Fruit fly (Drosophila melanogaster) whole organism, embryonic: ENCODE results near the gene mRpS9.

Source experiments
- ATbp ChIP-seq: fragments of 200-800 bp; sonication (Bioruptor generic); optimal IDR thresholded peaks from 2 replicates; lab custom pipeline; 2017; ENCODE audit warnings: missing biosample characterization, mild to moderate bottlenecking, missing genetic modification characterization, missing genetic modification reagents
- Ada2b ChIP-seq: fragments of 200-800 bp; sonication (Bioruptor generic); IDR thresholded peaks from 2 replicates; pipeline ENCODE4 v1.3.6; 2022; ENCODE audit warnings: missing biosample characterization, missing genetic modification characterization
- Asciz ChIP-seq: fragments of 200-800 bp; sonication (Bioruptor generic); optimal IDR thresholded peaks from 2 replicates; lab custom pipeline; 2017; ENCODE audit warnings: missing biosample characterization, mild to moderate bottlenecking, missing genetic modification characterization, missing genetic modification reagents
- B-H1 ChIP-seq: fragments of 200-800 bp; sonication (Bioruptor generic); IDR thresholded peaks from 3 replicates; pipeline ENCODE4 v1.3.6; 2022; ENCODE audit warnings: missing biosample characterization, missing genetic modification characterization
- CG10979 ChIP-seq: fragments of 200-800 bp; sonication (Bioruptor generic); optimal IDR thresholded peaks from 2 replicates; lab custom pipeline; 2018; ENCODE audit warnings: missing biosample characterization, mild to moderate bottlenecking, missing genetic modification characterization, moderate library complexity
- CG11085 ChIP-seq: fragments of 200-800 bp; sonication (Bioruptor generic); IDR thresholded peaks from 2 replicates; pipeline ENCODE4 v1.3.6; 2022; ENCODE audit warnings: missing biosample characterization, missing genetic modification characterization
- CG11093 ChIP-seq: fragments of 200-800 bp; sonication (Bioruptor generic); IDR thresholded peaks from 3 replicates; pipeline ENCODE4 v1.3.6; 2022; ENCODE audit warnings: missing biosample characterization, missing genetic modification characterization
- CG11723 ChIP-seq: fragments of 200-800 bp; sonication (Bioruptor generic); optimal IDR thresholded peaks from 2 replicates; lab custom pipeline; 2017; ENCODE audit warnings: missing biosample characterization, mild to moderate bottlenecking, missing genetic modification characterization
- CG14014 ChIP-seq: fragments of 200-800 bp; sonication (Bioruptor generic); IDR thresholded peaks from 2 replicates; pipeline ENCODE4 v1.3.6; 2022; ENCODE audit warnings: missing biosample characterization, missing genetic modification characterization
- CG14667 ChIP-seq: fragments of 200-800 bp; sonication (Bioruptor generic); IDR thresholded peaks from 2 replicates; pipeline ENCODE4 v1.3.6; 2022; ENCODE audit warnings: missing biosample characterization, missing genetic modification characterization
- CG16863 ChIP-seq: fragments of 200-800 bp; sonication (Bioruptor generic); optimal IDR thresholded peaks from 3 replicates; lab custom pipeline; 2016; ENCODE audit warnings: missing biosample characterization, missing genetic modification characterization
- CG30431 ChIP-seq: fragments of 200-800 bp; sonication (Bioruptor generic); optimal IDR thresholded peaks from 2 replicates; lab custom pipeline; 2017; ENCODE audit warnings: missing biosample characterization, missing genetic modification characterization
- CG3847 ChIP-seq: fragments of 200-800 bp; sonication (Bioruptor generic); IDR thresholded peaks from 2 replicates; pipeline ENCODE4 v1.3.6; 2022; ENCODE audit warnings: missing biosample characterization, missing genetic modification characterization
- CG4360 ChIP-seq: fragments of 200-800 bp; sonication (Bioruptor generic); IDR thresholded peaks from 2 replicates; pipeline ENCODE4 v1.3.6; 2022; ENCODE audit warnings: missing biosample characterization, missing genetic modification characterization
- CG43689 ChIP-seq: fragments of 200-800 bp; sonication (Bioruptor generic); IDR thresholded peaks from 2 replicates; pipeline ENCODE4 v1.3.6; 2022; ENCODE audit warnings: missing biosample characterization, missing genetic modification characterization
- CG6689 ChIP-seq: fragments of 200-800 bp; sonication (Bioruptor generic); IDR thresholded peaks from 2 replicates; pipeline ENCODE4 v1.3.6; 2022; ENCODE audit warnings: missing biosample characterization, missing genetic modification characterization
- CG7271 ChIP-seq: fragments of 200-800 bp; sonication (Bioruptor generic); optimal IDR thresholded peaks from 2 replicates; lab custom pipeline; 2018; ENCODE audit warnings: missing biosample characterization, mild to moderate bottlenecking, missing genetic modification characterization, moderate library complexity
- CG7987 ChIP-seq: fragments of 200-800 bp; sonication (Bioruptor generic); optimal IDR thresholded peaks from 2 replicates; lab custom pipeline; 2018; ENCODE audit warnings: missing biosample characterization, mild to moderate bottlenecking, missing genetic modification characterization, moderate library complexity
- Dbx ChIP-seq: fragments of 200-800 bp; sonication (Bioruptor generic); IDR thresholded peaks from 3 replicates; pipeline ENCODE4 v1.3.6; 2022; ENCODE audit warnings: missing biosample characterization, missing genetic modification characterization
- HLHmδ ChIP-seq: fragments of 200-800 bp; sonication (Bioruptor generic); optimal IDR thresholded peaks from 2 replicates; lab custom pipeline; 2018; ENCODE audit warnings: missing biosample characterization, mild to moderate bottlenecking, missing genetic modification characterization, moderate library complexity
- Hr3 ChIP-seq: fragments of 200-800 bp; sonication (Bioruptor generic); optimal IDR thresholded peaks from 3 replicates; lab custom pipeline; 2016; ENCODE audit warnings: missing biosample characterization, missing genetic modification characterization
- Lim3 ChIP-seq: fragments of 200-800 bp; sonication (Bioruptor generic); IDR thresholded peaks from 2 replicates; pipeline ENCODE4 v1.3.6; 2022; ENCODE audit warnings: missing biosample characterization, missing genetic modification characterization
- NC2α ChIP-seq: fragments of 200-800 bp; sonication (Bioruptor generic); optimal IDR thresholded peaks from 2 replicates; lab custom pipeline; 2016; ENCODE audit warnings: missing biosample characterization, missing genetic modification characterization
- Pdp1 ChIP-seq, 2 experiments: fragments of 200-800 bp; sonication (Bioruptor generic); optimal IDR thresholded peaks; 3 replicates each; lab custom pipeline; 2016; ENCODE audit warnings: missing biosample characterization in 2 of 2, missing genetic modification characterization in 2 of 2, mild to moderate bottlenecking in 1 of 2, moderate library complexity in 1 of 2
- Poxn ChIP-seq: fragments of 200-800 bp; sonication (Bioruptor generic); IDR thresholded peaks from 2 replicates; pipeline ENCODE4 v1.3.6; 2022; ENCODE audit warnings: missing biosample characterization, missing genetic modification characterization
- Side ChIP-seq: fragments of 200-800 bp; sonication (Bioruptor generic); optimal IDR thresholded peaks from 2 replicates; lab custom pipeline; 2016; ENCODE audit warnings: missing biosample characterization, missing genetic modification characterization
- Sox100B ChIP-seq: fragments of 200-800 bp; sonication (Bioruptor generic); optimal IDR thresholded peaks from 3 replicates; lab custom pipeline; 2018; ENCODE audit warnings: missing biosample characterization, mild to moderate bottlenecking, missing genetic modification characterization
- Spps ChIP-seq: fragments of 200-800 bp; sonication (Bioruptor generic); optimal IDR thresholded peaks from 2 replicates; lab custom pipeline; 2018; ENCODE audit warnings: missing biosample characterization, mild to moderate bottlenecking, missing genetic modification characterization
- Tbp ChIP-seq: fragments of >200 bp; optimal IDR thresholded peaks from 2 replicates; lab custom pipeline; 2018; ENCODE audit warnings: missing biosample characterization, missing genetic modification characterization
- Vsx1 ChIP-seq: fragments of 200-800 bp; sonication (Bioruptor generic); optimal IDR thresholded peaks from 2 replicates; lab custom pipeline; 2017; ENCODE audit warnings: missing biosample characterization, mild to moderate bottlenecking, missing genetic modification characterization, missing genetic modification reagents
- YL-1 ChIP-seq: fragments of 200-800 bp; sonication (Bioruptor generic); optimal IDR thresholded peaks from 3 replicates; lab custom pipeline; 2017; ENCODE audit warnings: missing biosample characterization, mild to moderate bottlenecking, missing genetic modification characterization
- abd-A ChIP-seq: fragments of 200-800 bp; sonication (Bioruptor generic); optimal IDR thresholded peaks from 3 replicates; lab custom pipeline; 2019; ENCODE audit warnings: missing biosample characterization, mild to moderate bottlenecking, missing genetic modification characterization, moderate library complexity
- ara ChIP-seq: fragments of 200-800 bp; sonication (Bioruptor generic); IDR thresholded peaks from 2 replicates; pipeline ENCODE4 v1.3.6; 2022; ENCODE audit warnings: missing biosample characterization, missing genetic modification characterization
- ash1 ChIP-seq: fragments of 200-800 bp; sonication (Bioruptor generic); optimal IDR thresholded peaks from 2 replicates; lab custom pipeline; 2018; ENCODE audit warnings: missing biosample characterization, mild to moderate bottlenecking, missing genetic modification characterization
- bab2 ChIP-seq: fragments of 200-800 bp; sonication (Bioruptor generic); optimal IDR thresholded peaks from 2 replicates; lab custom pipeline; 2016; ENCODE audit warnings: missing biosample characterization, missing genetic modification characterization
- ems ChIP-seq: fragments of 200-800 bp; sonication (Bioruptor generic); optimal IDR thresholded peaks from 3 replicates; lab custom pipeline; 2016; ENCODE audit warnings: missing biosample characterization, missing genetic modification characterization
- fd3F ChIP-seq: fragments of 200-800 bp; sonication (Bioruptor generic); optimal IDR thresholded peaks from 2 replicates; lab custom pipeline; 2018; ENCODE audit warnings: missing biosample characterization, mild to moderate bottlenecking, missing genetic modification characterization, moderate library complexity
- fu2 ChIP-seq: fragments of 200-800 bp; sonication (Bioruptor generic); optimal IDR thresholded peaks from 2 replicates; lab custom pipeline; 2016; ENCODE audit warnings: missing biosample characterization, missing genetic modification characterization
- gem ChIP-seq: fragments of 200-800 bp; sonication (Bioruptor generic); optimal IDR thresholded peaks from 2 replicates; lab custom pipeline; 2019; ENCODE audit warnings: missing biosample characterization, mild to moderate bottlenecking, missing genetic modification characterization, moderate library complexity
- gsb-n ChIP-seq: fragments of 200-800 bp; sonication (Bioruptor generic); optimal IDR thresholded peaks from 3 replicates; lab custom pipeline; 2018; ENCODE audit warnings: missing biosample characterization, mild to moderate bottlenecking, missing genetic modification characterization
- ham ChIP-seq: fragments of 200-800 bp; sonication (Bioruptor generic); IDR thresholded peaks from 2 replicates; pipeline ENCODE4 v1.3.6; 2022; ENCODE audit warnings: missing biosample characterization, missing genetic modification characterization
- mld ChIP-seq: fragments of 200-800 bp; sonication (Bioruptor generic); IDR thresholded peaks from 3 replicates; pipeline ENCODE4 v1.3.6; 2022; ENCODE audit warnings: missing biosample characterization, missing genetic modification characterization; ENCODE audit not compliant: partially characterized antibody
- p53 ChIP-seq: fragments of 200-800 bp; sonication (Bioruptor generic); optimal IDR thresholded peaks from 2 replicates; lab custom pipeline; 2016; ENCODE audit warnings: missing biosample characterization, missing genetic modification characterization
- pfk ChIP-seq: fragments of 200-800 bp; sonication (Bioruptor generic); optimal IDR thresholded peaks from 2 replicates; lab custom pipeline; 2018; ENCODE audit warnings: missing biosample characterization, mild to moderate bottlenecking, missing genetic modification characterization, moderate library complexity
- phol ChIP-seq: fragments of 200-800 bp; sonication (Bioruptor generic); optimal IDR thresholded peaks from 3 replicates; lab custom pipeline; 2018; ENCODE audit warnings: missing biosample characterization, mild to moderate bottlenecking, missing genetic modification characterization, moderate library complexity
- pros ChIP-seq: fragments of 200-800 bp; sonication (Bioruptor generic); optimal IDR thresholded peaks from 3 replicates; lab custom pipeline; 2019; ENCODE audit warnings: missing biosample characterization, mild to moderate bottlenecking, missing genetic modification characterization, moderate library complexity
- sens ChIP-seq: fragments of 200-800 bp; sonication (Bioruptor generic); peaks from one replicate; lab custom pipeline; 2016; ENCODE audit warnings: missing biosample characterization, missing genetic modification characterization
- slp2 ChIP-seq: fragments of 200-800 bp; sonication (Bioruptor generic); optimal IDR thresholded peaks from 2 replicates; lab custom pipeline; 2016; ENCODE audit warnings: missing biosample characterization, missing genetic modification characterization
- sr ChIP-seq: fragments of 200-800 bp; sonication (Bioruptor generic); IDR thresholded peaks from 3 replicates; pipeline ENCODE4 v1.3.6; 2022; ENCODE audit warnings: missing biosample characterization, missing genetic modification characterization
- tap ChIP-seq: fragments of 200-800 bp; optimal IDR thresholded peaks from 3 replicates; lab custom pipeline; 2019; ENCODE audit warnings: missing biosample characterization, mild to moderate bottlenecking, missing genetic modification characterization, moderate library complexity
- tin ChIP-seq: fragments of 200-800 bp; sonication (Bioruptor generic); optimal IDR thresholded peaks from 3 replicates; lab custom pipeline; 2016; ENCODE audit warnings: missing biosample characterization, missing genetic modification characterization
- yki ChIP-seq: fragments of >200 bp; optimal IDR thresholded peaks from 3 replicates; lab custom pipeline; 2018
- zfh2 ChIP-seq: fragments of 200-800 bp; sonication (Bioruptor generic); optimal IDR thresholded peaks from 2 replicates; lab custom pipeline; 2016; ENCODE audit warnings: missing biosample characterization, missing genetic modification characterization

mRpS9 gene

dm6 chr3R:7886859-7887190, 15.6 kb downstream of the mRpS9 start, which contains the start of gene ArgRS-m (continued):
- TF ChIP-seq CG30431 (GFP tag; lab: Kevin White, UChicago) (no peak), CG4360 (no peak), Side (GFP tag; lab: Kevin White, UChicago) (peak; percentile 41), CG7987 (GFP tag; lab: Kevin White, UChicago) (no peak), Lim3 (GFP tag; lab: Robert Waterston, UW) (no peak), Ada2b (GFP tag; lab: Robert Waterston, UW) (no peak), Poxn (GFP tag; lab: Robert Waterston, UW) (no peak), ash1 (no peak), bab2 (peak; percentile 55), CG11085 (GFP tag; lab: Robert Waterston, UW) (no peak), CG14667 (GFP tag; lab: Robert Waterston, UW) (no peak), gem (tag; lab: Kevin White, UChicago) (peak; percentile 58), Vsx1 (GFP tag; lab: Kevin White, UChicago) (no peak), tap (no peak), zfh2 (GFP tag; lab: Kevin White, UChicago) (peak; percentile 73), Asciz (GFP tag; lab: Kevin White, UChicago) (no peak), p53 (GFP tag; lab: Kevin White, UChicago) (peak; percentile 18), CG7271 (no peak), pfk (GFP tag; lab: Kevin White, UChicago) (no peak), mld (GFP tag; lab: Robert Waterston, UW) (no peak), pros (no peak), CG3847 (GFP tag; lab: Robert Waterston, UW) (peak; percentile 62; the same call in 1 of the 2 replicates), ham (GFP tag; lab: Robert Waterston, UW) (no peak), ara (GFP tag; lab: Robert Waterston, UW) (no peak), CG11723 (GFP tag; lab: Kevin White, UChicago) (peak; percentile 16), gsb-n (tag; lab: Kevin White, UChicago) (peak; percentile 81), Tbp (GFP tag; lab: Kevin White, UChicago) (no peak), CG43689 (no peak), fu2 (GFP tag; lab: Kevin White, UChicago) (peak; percentile 74), B-H1 (GFP tag; lab: Robert Waterston, UW) (no peak), sr (GFP tag; lab: Robert Waterston, UW) (no peak), Spps (tag; lab: Kevin White, UChicago) (no peak), phol (tag; lab: Kevin White, UChicago) (peak; percentile 38), tin (GFP tag; lab: Kevin White, UChicago) (peak; percentile 38), Hr3 (GFP tag; lab: Kevin White, UChicago) (peak; percentile 47), CG14014 (GFP tag; lab: Robert Waterston, UW) (peak; percentile 67), Pdp1 (GFP tag; optimal IDR thresholded peaks at IDR 0.05; lab: Kevin White, UChicago) (peak in 1 of 2 experiments; percentile 55), YL-1 (peak; percentile 39), fd3F (peak; percentile 37), ems (GFP tag; lab: Kevin White, UChicago) (peak; percentile 69), CG10979 (tag; lab: Kevin White, UChicago) (no peak), NC2α (GFP tag; lab: Kevin White, UChicago) (no peak), abd-A (tag; lab: Kevin White, UChicago) (no peak), Dbx (GFP tag; lab: Robert Waterston, UW) (peak; percentile 39; the same call in 1 of the 3 replicates), HLHmδ (no peak), sens (GFP tag; lab: Kevin White, UChicago) (peak; percentile 81), yki (no peak), Sox100B (GFP tag; lab: Kevin White, UChicago) (no peak), ATbp (no peak), slp2 (no peak), CG11093 (no peak), CG16863 (GFP tag; lab: Kevin White, UChicago) (peak; percentile 16), CG6689 (GFP tag; lab: Robert Waterston, UW) (peak; percentile 35; the same call in 1 of the 2 replicates)
